Fruit fly (Drosophila melanogaster): ENCODE measurements around the gene Gr61a.
"Not testable (repeated sequence)": the region's sequence is repeated elsewhere in the genome, so short reads cannot be mapped to it uniquely, and the experiment has no call there.

Gene Gr61a

DNA sequence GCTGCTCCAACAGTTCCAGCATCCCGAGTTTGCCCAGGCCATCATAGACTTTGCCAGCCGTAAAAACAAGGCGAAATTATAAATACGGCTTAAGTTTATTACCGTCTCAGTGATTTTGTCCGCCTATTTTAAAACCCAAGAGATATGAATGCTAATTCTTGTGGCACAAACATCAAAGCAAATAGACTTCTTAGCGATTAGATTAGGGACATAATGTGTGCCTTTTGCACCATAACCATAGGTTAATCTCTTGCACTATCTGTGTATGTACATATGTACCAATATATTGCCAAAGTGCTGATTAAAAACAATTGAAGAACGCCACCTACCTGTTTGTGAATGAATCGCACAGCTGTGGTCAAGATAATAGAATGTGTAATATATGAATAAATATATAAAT, 11.0 kb downstream of the Gr61a start:
- TF ChIP-seq insv (optimal IDR thresholded peaks at IDR 0.05): no peak

- no peak for TF ChIP-seq insv (optimal IDR thresholded peaks at IDR 0.05)
- no peak for TF ChIP-seq Sin3A (optimal IDR thresholded peaks at IDR 0.05)
- no peak for TF ChIP-seq ttk (optimal IDR thresholded peaks at IDR 0.05)
- TF ChIP-seq psq (optimal IDR thresholded peaks at IDR 0.05): no peak
- TF ChIP-seq Myc (optimal IDR thresholded peaks at IDR 0.05): no peak
- no peak for TF ChIP-seq h (optimal IDR thresholded peaks at IDR 0.05)
These were observed 16.1 kb downstream of the Gr61a start, which contains the start of gene dpr20 for dm6 chr3L:857063-858015. TSS of gene dpr20 (minus strand) at chr3L:857248.

dm6 chr3L:865096-865495, 23.8 kb downstream of the Gr61a start, which contains the start of gene CG12502:
TSS of gene CG12502 (plus strand) at chr3L:865396.
- not testable (repeated sequence) for TF ChIP-seq Myc, insv, h (optimal IDR thresholded peaks at IDR 0.05)

DNA sequence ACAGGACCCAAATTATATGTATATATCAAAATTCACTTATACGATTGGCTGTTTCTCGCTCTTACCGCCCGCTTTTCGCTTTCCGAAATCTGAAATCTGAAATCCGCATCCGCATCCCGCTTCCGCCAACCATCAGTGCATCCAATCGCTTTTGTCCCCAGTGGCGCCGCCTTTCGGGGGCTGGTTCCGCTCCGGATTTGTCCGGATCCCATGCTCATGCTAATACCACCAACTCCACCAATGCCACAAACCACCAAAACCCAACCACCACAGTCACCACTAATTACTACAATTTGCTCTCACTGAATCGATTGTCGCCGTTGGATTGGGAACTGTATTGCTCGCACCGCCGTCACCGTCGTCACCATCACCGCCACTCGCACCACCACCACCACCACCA, 27.5 kb downstream of the Gr61a start:
- no peak for TF ChIP-seq h (optimal IDR thresholded peaks at IDR 0.05)
- no peak for TF ChIP-seq ttk (optimal IDR thresholded peaks at IDR 0.05)
- TF ChIP-seq Myc (optimal IDR thresholded peaks at IDR 0.05): no peak
- TF ChIP-seq psq (optimal IDR thresholded peaks at IDR 0.05): no peak
- no peak for TF ChIP-seq insv (optimal IDR thresholded peaks at IDR 0.05)
- no peak for TF ChIP-seq Sin3A (optimal IDR thresholded peaks at IDR 0.05)

DNA sequence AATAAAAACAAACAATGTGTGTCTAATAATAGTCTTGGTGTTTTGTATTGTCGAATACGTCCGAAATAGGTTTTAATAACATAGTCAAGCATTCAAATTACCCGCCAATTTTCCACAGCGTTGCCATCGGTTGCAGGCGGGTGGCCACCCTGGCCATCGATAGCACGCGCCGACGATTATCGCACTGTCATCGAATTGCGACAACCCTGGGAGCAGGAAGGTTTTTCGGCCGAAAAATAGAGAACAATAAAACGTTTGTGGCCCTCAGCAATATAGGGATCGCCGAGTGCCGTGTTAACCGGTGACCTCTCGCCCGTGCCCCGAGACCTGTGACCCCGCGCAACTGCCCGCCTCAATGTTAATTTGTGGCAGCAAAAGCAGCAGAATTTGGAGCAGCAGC, 30.5 kb downstream of the Gr61a start, which contains the start of gene Usp10:
TSS of gene Usp10 (plus strand) at position 187 of the 400 bp plus-strand sequence.
- TF ChIP-seq Sin3A (optimal IDR thresholded peaks at IDR 0.05) (no peak), insv (optimal IDR thresholded peaks at IDR 0.05) (no peak), h (optimal IDR thresholded peaks at IDR 0.05) (no peak), psq (optimal IDR thresholded peaks at IDR 0.05) (no peak), Myc (optimal IDR thresholded peaks at IDR 0.05) (no peak), ttk (optimal IDR thresholded peaks at IDR 0.05) (no peak)

DNA sequence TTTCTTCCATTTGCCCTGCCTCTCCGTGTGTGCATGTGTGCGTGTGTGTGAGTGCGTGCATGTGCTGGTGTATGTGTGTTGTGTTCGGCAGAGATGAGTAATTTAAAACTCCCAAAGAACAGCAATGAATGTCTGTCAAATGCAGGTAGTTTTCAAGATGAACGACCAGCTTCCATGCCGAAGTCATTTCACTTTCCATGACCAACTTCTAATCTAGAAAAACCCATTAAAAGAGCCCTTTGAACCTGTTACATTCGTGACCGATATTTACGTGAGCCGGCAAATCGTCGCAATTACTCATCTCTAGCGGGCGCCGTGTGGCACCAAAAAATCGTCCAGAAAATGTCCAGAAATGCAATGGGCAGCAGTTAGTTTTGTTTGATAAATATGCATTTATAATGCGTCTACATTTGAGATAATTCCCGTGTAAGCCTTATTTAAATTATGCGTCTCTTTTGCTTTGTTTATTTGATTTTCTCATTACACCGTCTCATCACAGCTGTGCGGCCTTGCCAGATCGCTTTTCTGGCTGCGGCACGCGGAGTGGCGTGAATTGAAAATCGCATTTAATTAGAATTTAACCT, 31.2 kb downstream of the Gr61a start:
- TF ChIP-seq psq (optimal IDR thresholded peaks at IDR 0.05) (no peak), h (optimal IDR thresholded peaks at IDR 0.05) (no peak), Myc (optimal IDR thresholded peaks at IDR 0.05) (no peak), ttk (optimal IDR thresholded peaks at IDR 0.05) (no peak), insv (optimal IDR thresholded peaks at IDR 0.05) (no peak), Sin3A (optimal IDR thresholded peaks at IDR 0.05) (no peak)

- no peak for TF ChIP-seq ttk (optimal IDR thresholded peaks at IDR 0.05)
- TF ChIP-seq Myc (optimal IDR thresholded peaks at IDR 0.05): no peak
- no peak for TF ChIP-seq h (optimal IDR thresholded peaks at IDR 0.05)
- no peak for TF ChIP-seq psq (optimal IDR thresholded peaks at IDR 0.05)
- TF ChIP-seq insv (optimal IDR thresholded peaks at IDR 0.05): no peak
- TF ChIP-seq Sin3A (optimal IDR thresholded peaks at IDR 0.05): no peak
These were observed 34.3 kb downstream of the Gr61a start for dm6 chr3L:875416-876011.

DNA sequence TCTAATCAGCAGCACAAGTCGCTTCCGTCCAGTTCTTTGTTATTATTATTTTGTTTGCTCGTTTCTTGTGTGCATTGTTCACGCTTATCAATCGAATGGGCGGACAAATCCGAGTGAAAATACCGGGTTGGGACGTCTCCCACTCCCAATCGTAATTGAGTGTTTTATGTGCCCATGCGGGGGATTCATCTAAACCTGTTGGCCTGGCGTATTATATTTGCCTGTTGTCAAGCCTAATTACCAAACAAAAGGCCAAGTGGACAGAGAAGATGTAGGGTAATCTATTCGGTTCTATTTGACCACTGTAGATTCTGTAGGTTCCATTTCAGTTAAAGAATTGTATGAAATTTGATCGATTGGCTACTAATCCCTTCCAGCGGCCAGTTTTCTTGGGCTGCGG, 34.8 kb downstream of the Gr61a start:
- TF ChIP-seq Myc (optimal IDR thresholded peaks at IDR 0.05): no peak
- no peak for TF ChIP-seq h (optimal IDR thresholded peaks at IDR 0.05)
- no peak for TF ChIP-seq psq (optimal IDR thresholded peaks at IDR 0.05)
- no peak for TF ChIP-seq ttk (optimal IDR thresholded peaks at IDR 0.05)
- no peak for TF ChIP-seq Sin3A (optimal IDR thresholded peaks at IDR 0.05)
- TF ChIP-seq insv (optimal IDR thresholded peaks at IDR 0.05): no peak

dm6 chr3L:876656-877055, 35.4 kb downstream of the Gr61a start:
- TF ChIP-seq insv (optimal IDR thresholded peaks at IDR 0.05): no peak
- no peak for TF ChIP-seq ttk (optimal IDR thresholded peaks at IDR 0.05)
- no peak for TF ChIP-seq Myc (optimal IDR thresholded peaks at IDR 0.05)
- no peak for TF ChIP-seq Sin3A (optimal IDR thresholded peaks at IDR 0.05)
- no peak for TF ChIP-seq psq (optimal IDR thresholded peaks at IDR 0.05)
- no peak for TF ChIP-seq h (optimal IDR thresholded peaks at IDR 0.05)

DNA sequence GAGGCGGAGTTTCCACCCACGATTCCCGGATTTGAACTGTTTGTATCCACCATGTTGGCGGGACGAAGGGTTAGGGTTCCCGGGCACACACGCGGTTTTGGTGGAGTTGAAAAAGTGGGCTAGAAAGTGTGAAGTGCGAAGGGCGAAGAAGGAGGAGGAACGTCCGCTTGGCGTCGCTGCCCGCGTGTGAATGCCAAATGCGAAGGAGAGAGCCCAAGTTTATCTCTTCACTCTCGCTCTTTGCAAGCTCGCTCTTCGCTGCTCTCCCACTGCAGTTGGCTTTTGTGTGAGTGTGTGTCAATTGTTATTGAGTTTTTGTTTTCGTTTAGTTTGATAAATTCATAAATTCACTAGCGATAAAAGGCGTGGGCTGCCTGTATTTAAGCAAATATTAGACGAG, 39.6 kb downstream of the Gr61a start:
- TF ChIP-seq psq (optimal IDR thresholded peaks at IDR 0.05) (no peak), h (optimal IDR thresholded peaks at IDR 0.05) (no peak)

DNA sequence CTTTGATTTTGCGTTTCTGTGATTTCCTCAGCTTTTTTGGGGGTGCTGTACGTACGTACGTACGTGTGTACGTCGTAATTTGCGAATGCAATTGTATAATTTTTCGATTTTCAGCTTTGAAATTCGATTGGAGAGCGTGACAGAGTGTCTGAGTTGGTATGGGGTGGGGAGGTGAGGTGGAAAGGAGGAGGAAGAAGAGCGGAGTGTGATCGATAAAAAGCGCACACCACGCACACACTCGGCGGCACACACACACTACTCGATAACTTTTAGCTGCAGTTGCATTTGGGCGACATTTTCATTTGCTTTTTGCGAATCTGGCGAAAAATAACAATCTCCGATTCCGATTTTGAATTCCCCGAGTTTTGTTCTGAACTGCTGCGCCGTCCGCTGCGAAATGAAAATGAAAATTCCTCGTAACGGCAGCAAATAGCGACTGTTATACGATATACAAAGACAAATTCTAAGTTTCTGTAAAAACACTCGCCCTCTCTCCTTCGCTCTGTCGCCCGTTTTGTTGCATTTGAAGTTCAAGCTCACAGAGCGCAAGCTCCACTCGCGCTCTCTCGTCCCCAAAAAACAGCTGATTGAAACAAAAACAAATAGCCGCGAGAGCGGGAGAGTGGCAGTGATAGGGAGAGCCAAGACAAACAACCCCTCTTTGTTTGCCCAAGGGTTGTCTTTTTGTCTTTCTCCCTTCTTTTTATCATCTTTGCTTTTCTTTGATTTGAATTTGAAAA, 40.4 kb downstream of the Gr61a start, which contains the start of gene CG13907:
TSS of gene CG13907 (minus strand) at position 518 of the 740 bp plus-strand sequence.
- TF ChIP-seq insv (optimal IDR thresholded peaks at IDR 0.05) (no peak), h (optimal IDR thresholded peaks at IDR 0.05) (no peak), ttk (optimal IDR thresholded peaks at IDR 0.05) (no peak)
